Fruit fly (Drosophila melanogaster) whole organism, embryonic: ENCODE results near the gene Targ3.

Experiments
- Adf1 ChIP-seq: fragments of 200-800 bp; sonication (Bioruptor generic); IDR thresholded peaks from 2 replicates; pipeline ENCODE4 v1.3.6; 2022; ENCODE audit warnings: missing biosample characterization, missing genetic modification characterization
- Aef1 ChIP-seq: fragments of 200-800 bp; sonication (Bioruptor generic); IDR thresholded peaks from 3 replicates; pipeline ENCODE4 v1.3.6; 2022; ENCODE audit warnings: missing biosample characterization, missing genetic modification characterization
- Atf3 ChIP-seq: fragments of 200-800 bp; sonication (Bioruptor generic); optimal IDR thresholded peaks from 3 replicates; lab custom pipeline; 2016; ENCODE audit warnings: missing biosample characterization, missing genetic modification characterization
- Awh ChIP-seq: fragments of 200-800 bp; sonication (Bioruptor generic); IDR thresholded peaks from 2 replicates; pipeline ENCODE4, ENCODE4 v1.3.6; 2022; ENCODE audit warnings: missing biosample characterization, missing genetic modification characterization
- Bdp1 ChIP-seq: fragments of 200-800 bp; sonication (Bioruptor generic); optimal IDR thresholded peaks from 3 replicates; lab custom pipeline; 2016; ENCODE audit warnings: missing biosample characterization, missing genetic modification characterization
- CG10147 ChIP-seq: fragments of 200-800 bp; sonication (Bioruptor generic); optimal IDR thresholded peaks from 2 replicates; lab custom pipeline; 2019; ENCODE audit warnings: missing biosample characterization, mild to moderate bottlenecking, missing genetic modification characterization, moderate library complexity
- CG10274 ChIP-seq: fragments of 200-800 bp; sonication (Bioruptor generic); optimal IDR thresholded peaks from 3 replicates; lab custom pipeline; 2017; ENCODE audit warnings: missing biosample characterization, mild to moderate bottlenecking, missing genetic modification characterization
- CG10654 ChIP-seq: fragments of 200-800 bp; sonication (Bioruptor generic); optimal IDR thresholded peaks from 2 replicates; lab custom pipeline; 2016; ENCODE audit warnings: missing biosample characterization, missing genetic modification characterization
- CG11085 ChIP-seq: fragments of 200-800 bp; sonication (Bioruptor generic); IDR thresholded peaks from 2 replicates; pipeline ENCODE4 v1.3.6; 2022; ENCODE audit warnings: missing biosample characterization, missing genetic modification characterization
- CG11560 ChIP-seq: fragments of 200-800 bp; sonication (Bioruptor generic); IDR thresholded peaks from 3 replicates; pipeline ENCODE4 v1.3.6; 2022; ENCODE audit warnings: missing biosample characterization, missing genetic modification characterization
- CG12769 ChIP-seq: fragments of 200-800 bp; sonication (Bioruptor generic); optimal IDR thresholded peaks from 2 replicates; lab custom pipeline; 2019; ENCODE audit warnings: missing biosample characterization, mild to moderate bottlenecking, missing genetic modification characterization, moderate library complexity
- CG13424 ChIP-seq: fragments of 200-800 bp; sonication (Bioruptor generic); optimal IDR thresholded peaks from 2 replicates; lab custom pipeline; 2019; ENCODE audit warnings: missing biosample characterization, mild to moderate bottlenecking, missing genetic modification characterization, moderate library complexity
- CG14860 ChIP-seq: fragments of 200-800 bp; sonication (Bioruptor generic); IDR thresholded peaks from 3 replicates; pipeline ENCODE4 v1.3.6; 2022; ENCODE audit warnings: missing biosample characterization, missing genetic modification characterization; ENCODE audit not compliant: partially characterized antibody
- CG15011 ChIP-seq: fragments of 200-800 bp; sonication (Bioruptor generic); optimal IDR thresholded peaks from 3 replicates; lab custom pipeline; 2018; ENCODE audit warnings: missing biosample characterization, mild to moderate bottlenecking, missing genetic modification characterization
- CG17359 ChIP-seq: fragments of 200-800 bp; sonication (Bioruptor generic); optimal IDR thresholded peaks from 3 replicates; lab custom pipeline; 2018; ENCODE audit warnings: missing biosample characterization, mild to moderate bottlenecking, missing genetic modification characterization, moderate library complexity
- CG2712 ChIP-seq: fragments of 200-800 bp; optimal IDR thresholded peaks from 3 replicates; lab custom pipeline; 2019; ENCODE audit warnings: missing biosample characterization, mild to moderate bottlenecking, missing genetic modification characterization, moderate library complexity
- CG2875 ChIP-seq: fragments of 200-800 bp; sonication (Bioruptor generic); optimal IDR thresholded peaks from 2 replicates; lab custom pipeline; 2017; ENCODE audit warnings: missing biosample characterization, mild to moderate bottlenecking, missing genetic modification characterization, missing genetic modification reagents
- CG32532 ChIP-seq: fragments of 200-800 bp; sonication (Bioruptor generic); IDR thresholded peaks from 2 replicates; pipeline ENCODE4 v1.3.6; 2022; ENCODE audit warnings: missing biosample characterization, missing genetic modification characterization
- CG33213 ChIP-seq: fragments of 200-800 bp; sonication (Bioruptor generic); optimal IDR thresholded peaks from 3 replicates; lab custom pipeline; 2016; ENCODE audit warnings: missing biosample characterization, missing genetic modification characterization
- CG3407 ChIP-seq: fragments of 200-800 bp; sonication (Bioruptor generic); optimal IDR thresholded peaks from 2 replicates; lab custom pipeline; 2018; ENCODE audit warnings: missing biosample characterization, mild to moderate bottlenecking, missing genetic modification characterization
- CG4360 ChIP-seq: fragments of 200-800 bp; sonication (Bioruptor generic); IDR thresholded peaks from 2 replicates; pipeline ENCODE4 v1.3.6; 2022; ENCODE audit warnings: missing biosample characterization, missing genetic modification characterization
- CG6765 ChIP-seq: fragments of 200-800 bp; sonication (Bioruptor generic); optimal IDR thresholded peaks from 3 replicates; lab custom pipeline; 2017; ENCODE audit warnings: missing biosample characterization, mild to moderate bottlenecking, missing genetic modification characterization
- CG7556 ChIP-seq: fragments of 200-800 bp; sonication (Bioruptor generic); optimal IDR thresholded peaks from 2 replicates; lab custom pipeline; 2017; ENCODE audit warnings: missing biosample characterization, mild to moderate bottlenecking, missing genetic modification characterization
- CHES-1-like ChIP-seq: fragments of 200-800 bp; sonication (Bioruptor generic); optimal IDR thresholded peaks from 2 replicates; lab custom pipeline; 2016; ENCODE audit warnings: missing biosample characterization, missing genetic modification characterization
- Camta ChIP-seq: fragments of 200-800 bp; sonication (Bioruptor generic); optimal IDR thresholded peaks from 2 replicates; lab custom pipeline; 2016; ENCODE audit warnings: missing biosample characterization, missing genetic modification characterization
- E2f1 ChIP-seq: fragments of 200-800 bp; sonication (Bioruptor generic); IDR thresholded peaks from 2 replicates; pipeline ENCODE4 v1.3.6; 2022; ENCODE audit warnings: missing biosample characterization, missing genetic modification characterization
- E2f2 ChIP-seq: fragments of 200-800 bp; sonication (Bioruptor generic); IDR thresholded peaks from 2 replicates; pipeline ENCODE4 v1.3.6; 2022; ENCODE audit warnings: missing biosample characterization, missing genetic modification characterization
- Fer3 ChIP-seq: fragments of 200-800 bp; sonication (Bioruptor generic); optimal IDR thresholded peaks from 2 replicates; lab custom pipeline; 2018; ENCODE audit warnings: missing biosample characterization, mild to moderate bottlenecking, missing genetic modification characterization, moderate library complexity
- H2.0 ChIP-seq: fragments of 200-800 bp; sonication (Bioruptor generic); IDR thresholded peaks from 2 replicates; pipeline ENCODE4 v1.3.6; 2022; ENCODE audit warnings: missing biosample characterization, missing genetic modification characterization
- HLH3B ChIP-seq: fragments of 200-800 bp; sonication (Bioruptor generic); IDR thresholded peaks from 2 replicates; pipeline ENCODE4 v1.3.6; 2022; ENCODE audit warnings: missing biosample characterization, missing genetic modification characterization
- Hand ChIP-seq: fragments of 200-800 bp; sonication (Bioruptor generic); optimal IDR thresholded peaks from 2 replicates; lab custom pipeline; 2017; ENCODE audit warnings: mild to moderate bottlenecking, missing biosample characterization, missing genetic modification reagents, missing genetic modification characterization
- Opbp ChIP-seq: fragments of 200-800 bp; sonication (Bioruptor generic); IDR thresholded peaks from 3 replicates; pipeline ENCODE4 v1.3.6; 2022; ENCODE audit warnings: missing biosample characterization, missing genetic modification characterization; ENCODE audit not compliant: partially characterized antibody
- bcd ChIP-seq: fragments of 200-800 bp; sonication (Bioruptor generic); optimal IDR thresholded peaks from 2 replicates; lab custom pipeline; 2017; ENCODE audit warnings: missing biosample characterization, mild to moderate bottlenecking, missing genetic modification characterization
- dan ChIP-seq: fragments of 200-800 bp; sonication (Bioruptor generic); IDR thresholded peaks from 2 replicates; pipeline ENCODE4 v1.3.6; 2022; ENCODE audit warnings: missing biosample characterization, missing genetic modification characterization
- dati ChIP-seq: fragments of 200-800 bp; sonication (Bioruptor generic); IDR thresholded peaks from 2 replicates; pipeline ENCODE4 v1.3.6; 2022; ENCODE audit warnings: missing biosample characterization, missing genetic modification characterization
- emc ChIP-seq: fragments of 200-800 bp; sonication (Bioruptor generic); optimal IDR thresholded peaks from 2 replicates; lab custom pipeline; 2016; ENCODE audit warnings: missing biosample characterization, missing genetic modification characterization
- en ChIP-seq: fragments of 200-800 bp; sonication (Bioruptor generic); optimal IDR thresholded peaks from 2 replicates; lab custom pipeline; 2016; ENCODE audit warnings: missing biosample characterization, missing genetic modification characterization
- jing ChIP-seq: fragments of 200-800 bp; sonication (Bioruptor generic); optimal IDR thresholded peaks from 2 replicates; lab custom pipeline; 2018; ENCODE audit warnings: missing biosample characterization, mild to moderate bottlenecking, missing genetic modification characterization
- kni ChIP-seq: fragments of 200-800 bp; sonication (Bioruptor generic); optimal IDR thresholded peaks from 3 replicates; lab custom pipeline; 2017; ENCODE audit warnings: mild to moderate bottlenecking, missing biosample characterization, missing genetic modification reagents, missing genetic modification characterization
- lab ChIP-seq: fragments of 200-800 bp; sonication (Bioruptor generic); optimal IDR thresholded peaks from 3 replicates; lab custom pipeline; 2017; ENCODE audit warnings: missing biosample characterization, missing genetic modification characterization, mild to moderate bottlenecking, moderate library complexity, missing genetic modification reagents
- lov ChIP-seq, 2 experiments: fragments of 200-800 bp in 1 of 2; fragments of >200 bp in 1 of 2; sonication (Bioruptor generic) in 1 of 2; IDR thresholded peaks in 1 of 2; optimal IDR thresholded peaks in 1 of 2; 2 replicates in 1 of 2; 3 replicates in 1 of 2; pipeline versions ENCODE4 v1.3.6 to Lab custom; 2017 to 2022; ENCODE audit warnings: missing biosample characterization in 1 of 2, missing genetic modification characterization in 1 of 2
- mld ChIP-seq: fragments of 200-800 bp; sonication (Bioruptor generic); IDR thresholded peaks from 3 replicates; pipeline ENCODE4 v1.3.6; 2022; ENCODE audit warnings: missing biosample characterization, missing genetic modification characterization; ENCODE audit not compliant: partially characterized antibody
- nerfin-1 ChIP-seq: fragments of 200-800 bp; sonication (Bioruptor generic); optimal IDR thresholded peaks from 3 replicates; lab custom pipeline; 2019; ENCODE audit warnings: missing biosample characterization, mild to moderate bottlenecking, missing genetic modification characterization, moderate library complexity
- pho ChIP-seq: fragments of 200-800 bp; sonication (Bioruptor generic); optimal IDR thresholded peaks from 2 replicates; lab custom pipeline; 2016; ENCODE audit warnings: missing biosample characterization, missing genetic modification characterization
- slp2 ChIP-seq: fragments of 200-800 bp; sonication (Bioruptor generic); optimal IDR thresholded peaks from 2 replicates; lab custom pipeline; 2016; ENCODE audit warnings: missing biosample characterization, missing genetic modification characterization
- tna ChIP-seq: fragments of 200-800 bp; sonication (Bioruptor generic); IDR thresholded peaks from 2 replicates; pipeline ENCODE4 v1.3.6; 2022; ENCODE audit warnings: missing biosample characterization, missing genetic modification characterization; ENCODE audit not compliant: partially characterized antibody
- unpg ChIP-seq: fragments of 200-800 bp; sonication (Bioruptor generic); optimal IDR thresholded peaks from 3 replicates; lab custom pipeline; 2018; ENCODE audit warnings: missing biosample characterization, mild to moderate bottlenecking, missing genetic modification characterization, moderate library complexity
- vvl ChIP-seq: fragments of 200-800 bp; sonication (Bioruptor generic); IDR thresholded peaks from 2 replicates; pipeline ENCODE4 v1.3.6; 2022; ENCODE audit warnings: missing biosample characterization, missing genetic modification characterization

Targ3 gene

dm6 chr3L:21172527-21173253 lies 23.9 kb upstream of the Targ3 start, which contains the start of the genes chb and AsnS (continued):
- TF ChIP-seq CG11085 (peak; percentile 88), vvl (GFP tag; lab: Robert Waterston, UW) (peak; percentile 96), CG6765 (GFP tag; lab: Kevin White, UChicago) (peak; percentile 63), lov (optimal IDR thresholded peaks at IDR 0.05; lab: Kevin White, UChicago) (no peak), lov (GFP tag; IDR thresholded peaks at IDR 0.05; lab: Robert Waterston, UW) (peak; percentile 64; the same call in 1 of the 3 replicates), Atf3 (GFP tag; lab: Kevin White, UChicago) (peak; percentile 51), slp2 (GFP tag; lab: Kevin White, UChicago) (peak; percentile 73), CG10654 (GFP tag; lab: Kevin White, UChicago) (peak; percentile 87), H2.0 (GFP tag; lab: Robert Waterston, UW) (peak; percentile 85), lab (peak; percentile 92), CG10147 (GFP tag; lab: Kevin White, UChicago) (peak; percentile 87), CG12769 (tag; lab: Kevin White, UChicago) (peak; percentile 94), Adf1 (GFP tag; lab: Robert Waterston, UW) (peak; percentile 43), Bdp1 (GFP tag; lab: Kevin White, UChicago) (peak; percentile 25), CG3407 (peak; percentile 76), CG15011 (GFP tag; lab: Kevin White, UChicago) (peak; percentile 80), CHES-1-like (GFP tag; lab: Kevin White, UChicago) (peak; percentile 67), kni (no peak), jing (GFP tag; lab: Kevin White, UChicago) (peak; percentile 64), bcd (GFP tag; lab: Kevin White, UChicago) (peak; percentile 89), dan (GFP tag; lab: Robert Waterston, UW) (no peak), pho (GFP tag; lab: Kevin White, UChicago) (peak; percentile 72), CG10274 (GFP tag; lab: Kevin White, UChicago) (peak; percentile 56), Hand (GFP tag; lab: Kevin White, UChicago) (peak; percentile 77), CG4360 (GFP tag; lab: Robert Waterston, UW) (0 out of 2 replicates have a peak, but pooled peaks have one; percentile 29), CG7556 (peak; percentile 86), CG11560 (tag; lab: Robert Waterston, UW) (peak; percentile 71; the same call in 2 of the 3 replicates), tna (GFP tag; lab: Robert Waterston, UW) (no peak), CG2875 (GFP tag; lab: Kevin White, UChicago) (peak; percentile 62), unpg (GFP tag; lab: Kevin White, UChicago) (peak; percentile 97), mld (GFP tag; lab: Robert Waterston, UW) (no peak), Fer3 (tag; lab: Kevin White, UChicago) (peak; percentile 96), E2f1 (peak; percentile 96), CG33213 (GFP tag; lab: Kevin White, UChicago) (no peak), Awh (GFP tag; lab: Robert Waterston, UW) (peak; percentile 95), Opbp (no peak), Aef1 (GFP tag; lab: Robert Waterston, UW) (peak; percentile 95), CG14860 (no peak), HLH3B (GFP tag; lab: Robert Waterston, UW) (peak; percentile 95), CG13424 (tag; lab: Kevin White, UChicago) (peak; percentile 92), CG32532 (peak; percentile 96), CG2712 (tag; lab: Kevin White, UChicago) (peak; percentile 95), en (GFP tag; lab: Kevin White, UChicago) (peak; percentile 54), Camta (GFP tag; lab: Kevin White, UChicago) (peak; percentile 81), nerfin-1 (tag; lab: Kevin White, UChicago) (peak; percentile 80), dati (peak; percentile 44; the same call in 1 of the 2 replicates), emc (GFP tag; lab: Kevin White, UChicago) (peak; percentile 43), CG17359 (tag; lab: Kevin White, UChicago) (peak; percentile 96), E2f2 (GFP tag; lab: Robert Waterston, UW) (peak; percentile 72)
